Fruit fly (Drosophila melanogaster) whole organism, embryonic: Measurements from ENCODE around the gene ec.

Experiments
- Adf1 ChIP-seq: fragments of 200-800 bp; sonication (Bioruptor generic); IDR thresholded peaks from 2 replicates; pipeline ENCODE4 v1.3.6; 2022; ENCODE audit warnings: missing biosample characterization, missing genetic modification characterization
- BtbVII ChIP-seq: fragments of 200-800 bp; sonication (Bioruptor generic); optimal IDR thresholded peaks from 3 replicates; lab custom pipeline; 2017; ENCODE audit warnings: missing biosample characterization, mild to moderate bottlenecking, missing genetic modification characterization
- Bteb2 ChIP-seq: fragments of 200-800 bp; sonication (Bioruptor generic); optimal IDR thresholded peaks from 2 replicates; lab custom pipeline; 2016; ENCODE audit warnings: missing biosample characterization, missing genetic modification characterization
- CG10147 ChIP-seq: fragments of 200-800 bp; sonication (Bioruptor generic); optimal IDR thresholded peaks from 2 replicates; lab custom pipeline; 2019; ENCODE audit warnings: missing biosample characterization, mild to moderate bottlenecking, missing genetic modification characterization, moderate library complexity
- CG11696 ChIP-seq: fragments of 200-800 bp; sonication (Bioruptor generic); IDR thresholded peaks from 2 replicates; pipeline ENCODE4 v1.3.6; 2022; ENCODE audit warnings: missing biosample characterization, missing genetic modification characterization
- CG12071 ChIP-seq: fragments of 200-800 bp; sonication (Bioruptor generic); optimal IDR thresholded peaks from 3 replicates; lab custom pipeline; 2018; ENCODE audit warnings: missing biosample characterization, mild to moderate bottlenecking, missing genetic modification characterization
- CG12104 ChIP-seq: fragments of 200-800 bp; sonication (Bioruptor generic); optimal IDR thresholded peaks from 3 replicates; lab custom pipeline; 2016; ENCODE audit warnings: missing biosample characterization, missing genetic modification characterization
- CG12236 ChIP-seq: fragments of 200-800 bp; sonication (Bioruptor generic); optimal IDR thresholded peaks from 2 replicates; lab custom pipeline; 2016; ENCODE audit warnings: missing biosample characterization, missing genetic modification characterization
- CG13123 ChIP-seq: fragments of 200-800 bp; sonication (Bioruptor generic); optimal IDR thresholded peaks from 2 replicates; lab custom pipeline; 2016; ENCODE audit warnings: missing biosample characterization, missing genetic modification characterization
- CG13296 ChIP-seq: fragments of 200-800 bp; sonication (Bioruptor generic); optimal IDR thresholded peaks from 3 replicates; lab custom pipeline; 2018; ENCODE audit warnings: missing biosample characterization, mild to moderate bottlenecking, missing genetic modification characterization
- CG15011 ChIP-seq: fragments of 200-800 bp; sonication (Bioruptor generic); optimal IDR thresholded peaks from 3 replicates; lab custom pipeline; 2018; ENCODE audit warnings: missing biosample characterization, mild to moderate bottlenecking, missing genetic modification characterization
- CG15479 ChIP-seq: fragments of 200-800 bp; sonication (Bioruptor generic); optimal IDR thresholded peaks from 3 replicates; lab custom pipeline; 2019; ENCODE audit warnings: missing biosample characterization, mild to moderate bottlenecking, missing genetic modification characterization, moderate library complexity
- CG17912 ChIP-seq: fragments of 200-800 bp; sonication (Bioruptor generic); optimal IDR thresholded peaks from 2 replicates; lab custom pipeline; 2018; ENCODE audit warnings: missing biosample characterization, mild to moderate bottlenecking, missing genetic modification characterization
- CG2678 ChIP-seq: fragments of 200-800 bp; sonication (Bioruptor generic); optimal IDR thresholded peaks from 3 replicates; lab custom pipeline; 2019; ENCODE audit warnings: missing biosample characterization, mild to moderate bottlenecking, missing genetic modification characterization, moderate library complexity
- CG34376 ChIP-seq: fragments of 200-800 bp; sonication (Bioruptor generic); optimal IDR thresholded peaks from 2 replicates; lab custom pipeline; 2018; ENCODE audit warnings: missing biosample characterization, mild to moderate bottlenecking, missing genetic modification characterization
- CG4282 ChIP-seq: fragments of 200-800 bp; sonication (Bioruptor generic); optimal IDR thresholded peaks from 2 replicates; lab custom pipeline; 2016; ENCODE audit warnings: missing biosample characterization, missing genetic modification characterization
- CG43689 ChIP-seq: fragments of 200-800 bp; sonication (Bioruptor generic); IDR thresholded peaks from 2 replicates; pipeline ENCODE4 v1.3.6; 2022; ENCODE audit warnings: missing biosample characterization, missing genetic modification characterization
- CG4854 ChIP-seq: fragments of 200-800 bp; sonication (Bioruptor generic); optimal IDR thresholded peaks from 2 replicates; lab custom pipeline; 2016; ENCODE audit warnings: missing biosample characterization, missing genetic modification characterization, inconsistent platforms
- CG7271 ChIP-seq: fragments of 200-800 bp; sonication (Bioruptor generic); optimal IDR thresholded peaks from 2 replicates; lab custom pipeline; 2018; ENCODE audit warnings: missing biosample characterization, mild to moderate bottlenecking, missing genetic modification characterization, moderate library complexity
- CG8478 ChIP-seq: fragments of >200 bp; optimal IDR thresholded peaks from 2 replicates; lab custom pipeline; 2018
- CG8944 ChIP-seq: fragments of 200-800 bp; sonication (Bioruptor generic); optimal IDR thresholded peaks from 3 replicates; lab custom pipeline; 2016; ENCODE audit warnings: missing biosample characterization, missing genetic modification characterization
- Dad ChIP-seq: fragments of 200-800 bp; sonication (Bioruptor generic); optimal IDR thresholded peaks from 3 replicates; lab custom pipeline; 2016; ENCODE audit warnings: missing biosample characterization, missing genetic modification characterization
- Dbx ChIP-seq: fragments of 200-800 bp; sonication (Bioruptor generic); IDR thresholded peaks from 3 replicates; pipeline ENCODE4 v1.3.6; 2022; ENCODE audit warnings: missing biosample characterization, missing genetic modification characterization
- Dek ChIP-seq: fragments of 200-800 bp; sonication (Bioruptor generic); optimal IDR thresholded peaks from 3 replicates; lab custom pipeline; 2019; ENCODE audit warnings: missing biosample characterization, mild to moderate bottlenecking, missing genetic modification characterization, moderate library complexity
- Drgx ChIP-seq: fragments of 200-800 bp; sonication (Bioruptor generic); IDR thresholded peaks from 2 replicates; pipeline ENCODE4 v1.3.6; 2022; ENCODE audit warnings: missing biosample characterization, missing genetic modification characterization
- E2f2 ChIP-seq: fragments of 200-800 bp; sonication (Bioruptor generic); IDR thresholded peaks from 2 replicates; pipeline ENCODE4 v1.3.6; 2022; ENCODE audit warnings: missing biosample characterization, missing genetic modification characterization
- Fer3 ChIP-seq: fragments of 200-800 bp; sonication (Bioruptor generic); optimal IDR thresholded peaks from 2 replicates; lab custom pipeline; 2018; ENCODE audit warnings: missing biosample characterization, mild to moderate bottlenecking, missing genetic modification characterization, moderate library complexity
- Gsc ChIP-seq: fragments of 200-800 bp; sonication (Bioruptor generic); IDR thresholded peaks from 2 replicates; pipeline ENCODE4 v1.3.6; 2022; ENCODE audit warnings: missing biosample characterization, missing genetic modification characterization
- HLHmδ ChIP-seq: fragments of 200-800 bp; sonication (Bioruptor generic); optimal IDR thresholded peaks from 2 replicates; lab custom pipeline; 2018; ENCODE audit warnings: missing biosample characterization, mild to moderate bottlenecking, missing genetic modification characterization, moderate library complexity
- Nf-YC ChIP-seq: fragments of 200-800 bp; optimal IDR thresholded peaks from 3 replicates; lab custom pipeline; 2019; ENCODE audit warnings: missing biosample characterization, mild to moderate bottlenecking, missing genetic modification characterization, moderate library complexity
- Optix ChIP-seq: fragments of 200-800 bp; sonication (Bioruptor generic); IDR thresholded peaks from 3 replicates; pipeline ENCODE4 v1.3.6; 2022; ENCODE audit warnings: missing biosample characterization, missing genetic modification characterization
- PHDP ChIP-seq: fragments of 200-800 bp; sonication (Bioruptor generic); optimal IDR thresholded peaks from 3 replicates; lab custom pipeline; 2018; ENCODE audit warnings: missing biosample characterization, mild to moderate bottlenecking, missing genetic modification characterization, moderate library complexity
- Ravus ChIP-seq: fragments of 200-800 bp; sonication (Bioruptor generic); IDR thresholded peaks from 2 replicates; pipeline ENCODE4 v1.3.6; 2022; ENCODE audit warnings: missing biosample characterization, missing genetic modification characterization
- ara ChIP-seq: fragments of 200-800 bp; sonication (Bioruptor generic); IDR thresholded peaks from 2 replicates; pipeline ENCODE4 v1.3.6; 2022; ENCODE audit warnings: missing biosample characterization, missing genetic modification characterization
- btn ChIP-seq: fragments of 200-800 bp; sonication (Bioruptor generic); optimal IDR thresholded peaks from 2 replicates; lab custom pipeline; 2016; ENCODE audit warnings: missing biosample characterization, missing genetic modification characterization
- croc ChIP-seq: fragments of 200-800 bp; sonication (Bioruptor generic); conservative IDR thresholded peaks from 3 replicates; pipeline ENCODE4 v1.3.6; 2022; ENCODE audit warnings: missing biosample characterization, missing genetic modification characterization
- crp ChIP-seq, 2 experiments: fragments of 200-800 bp; sonication (Bioruptor generic); optimal IDR thresholded peaks; 2 replicates in 1 of 2; 3 replicates in 1 of 2; lab custom pipeline; 2017; ENCODE audit warnings: missing biosample characterization in 2 of 2, missing genetic modification characterization in 2 of 2, mild to moderate bottlenecking in 1 of 2, moderate library complexity in 1 of 2
- dan ChIP-seq: fragments of 200-800 bp; sonication (Bioruptor generic); IDR thresholded peaks from 2 replicates; pipeline ENCODE4 v1.3.6; 2022; ENCODE audit warnings: missing biosample characterization, missing genetic modification characterization
- dati ChIP-seq: fragments of 200-800 bp; sonication (Bioruptor generic); IDR thresholded peaks from 2 replicates; pipeline ENCODE4 v1.3.6; 2022; ENCODE audit warnings: missing biosample characterization, missing genetic modification characterization
- dpn ChIP-seq, 2 experiments: fragments of 200-800 bp; sonication (Bioruptor generic); optimal IDR thresholded peaks; 3 replicates each; lab custom pipeline; 2016; ENCODE audit warnings: missing biosample characterization in 2 of 2, missing genetic modification characterization in 2 of 2
- grau ChIP-seq: fragments of 200-800 bp; optimal IDR thresholded peaks from 3 replicates; lab custom pipeline; 2019; ENCODE audit warnings: missing biosample characterization, mild to moderate bottlenecking, missing genetic modification characterization, moderate library complexity
- grn ChIP-seq: fragments of 200-800 bp; sonication (Bioruptor generic); optimal IDR thresholded peaks from 3 replicates; lab custom pipeline; 2017; ENCODE audit warnings: missing biosample characterization, missing genetic modification characterization
- gsb ChIP-seq: fragments of 200-800 bp; sonication (Bioruptor generic); IDR thresholded peaks from 2 replicates; pipeline ENCODE4 v1.3.6; 2022; ENCODE audit warnings: missing biosample characterization, missing genetic modification characterization
- lmd ChIP-seq: fragments of 200-800 bp; sonication (Bioruptor generic); IDR thresholded peaks from 2 replicates; pipeline ENCODE4 v1.3.6; 2022; ENCODE audit warnings: missing biosample characterization, missing genetic modification characterization
- lov ChIP-seq, 2 experiments: fragments of 200-800 bp in 1 of 2; fragments of >200 bp in 1 of 2; sonication (Bioruptor generic) in 1 of 2; IDR thresholded peaks in 1 of 2; optimal IDR thresholded peaks in 1 of 2; 2 replicates in 1 of 2; 3 replicates in 1 of 2; pipeline versions ENCODE4 v1.3.6 to Lab custom; 2017 to 2022; ENCODE audit warnings: missing biosample characterization in 1 of 2, missing genetic modification characterization in 1 of 2
- mirr ChIP-seq: fragments of 200-800 bp; sonication (Bioruptor generic); optimal IDR thresholded peaks from 3 replicates; lab custom pipeline; 2018; ENCODE audit warnings: missing biosample characterization, mild to moderate bottlenecking, missing genetic modification characterization
- oc ChIP-seq: fragments of 200-800 bp; sonication (Bioruptor generic); optimal IDR thresholded peaks from 2 replicates; lab custom pipeline; 2018; ENCODE audit warnings: missing biosample characterization, mild to moderate bottlenecking, missing genetic modification characterization, moderate library complexity
- org-1 ChIP-seq: fragments of 200-800 bp; sonication (Bioruptor generic); optimal IDR thresholded peaks from 2 replicates; lab custom pipeline; 2017; ENCODE audit warnings: missing biosample characterization, missing genetic modification characterization
- pum ChIP-seq: fragments of 200-800 bp; sonication (Bioruptor generic); optimal IDR thresholded peaks from 2 replicates; lab custom pipeline; 2016; ENCODE audit warnings: missing biosample characterization, missing genetic modification characterization
- sd ChIP-seq: fragments of 200-800 bp; sonication (Bioruptor generic); optimal IDR thresholded peaks from 3 replicates; lab custom pipeline; 2018; ENCODE audit warnings: missing biosample characterization, mild to moderate bottlenecking, missing genetic modification characterization, moderate library complexity
- sna ChIP-seq: fragments of 200-800 bp; sonication (Bioruptor generic); IDR thresholded peaks from 2 replicates; pipeline ENCODE4 v1.3.6; 2022; ENCODE audit warnings: missing biosample characterization, missing genetic modification characterization; ENCODE audit not compliant: partially characterized antibody
- zen ChIP-seq: fragments of 200-800 bp; sonication (Bioruptor generic); optimal IDR thresholded peaks from 3 replicates; lab custom pipeline; 2018; ENCODE audit warnings: missing biosample characterization, mild to moderate bottlenecking, missing genetic modification characterization, moderate library complexity

The ec gene

dm6 chrX:3869092-3869491 is 57.6 kb downstream of the ec start (continued):
- no peak for TF ChIP-seq CG11696 (GFP tag; lab: Robert Waterston, UW)
- no peak for TF ChIP-seq oc (tag; lab: Kevin White, UChicago)
- TF ChIP-seq CG2678 (tag; lab: Kevin White, UChicago), result peak; percentile 44
- no peak for TF ChIP-seq Ravus
- peak; percentile 97 for TF ChIP-seq CG15479
- no peak for TF ChIP-seq dpn (GFP tag; optimal IDR thresholded peaks at IDR 0.05; lab: Kevin White, UChicago)
- peak; percentile 60 for TF ChIP-seq grn (GFP tag; lab: Kevin White, UChicago)
- no peak for TF ChIP-seq ara (GFP tag; lab: Robert Waterston, UW)
- peak; percentile 71 for TF ChIP-seq CG34376
- peak; percentile 50 for TF ChIP-seq CG12071 (GFP tag; lab: Kevin White, UChicago)
- no peak for TF ChIP-seq gsb (GFP tag; lab: Robert Waterston, UW)
- TF ChIP-seq CG17912 (GFP tag; lab: Kevin White, UChicago), result no peak
- TF ChIP-seq CG12104, result no peak
- TF ChIP-seq grau, result no peak
- no peak for TF ChIP-seq CG15011
- TF ChIP-seq sd (tag; lab: Kevin White, UChicago), result peak; percentile 22
- TF ChIP-seq lmd (GFP tag; lab: Robert Waterston, UW), result no peak
- TF ChIP-seq PHDP (tag; lab: Kevin White, UChicago), result peak; percentile 13
- no peak for TF ChIP-seq CG12236 (GFP tag; lab: Kevin White, UChicago)
- TF ChIP-seq Optix, result no peak
- TF ChIP-seq BtbVII (GFP tag; lab: Kevin White, UChicago), result no peak
- TF ChIP-seq dan, result no peak
- no peak for TF ChIP-seq CG4282 (GFP tag; lab: Kevin White, UChicago)
- no peak for TF ChIP-seq Bteb2
- no peak for TF ChIP-seq CG4854 (GFP tag; lab: Kevin White, UChicago)
- no peak for TF ChIP-seq CG43689
- no peak for TF ChIP-seq sna (GFP tag; lab: Robert Waterston, UW)
- peak; percentile 21 for TF ChIP-seq mirr (GFP tag; lab: Kevin White, UChicago)
- peak; percentile 9 for TF ChIP-seq CG7271
- TF ChIP-seq CG8944 (GFP tag; lab: Kevin White, UChicago), result no peak
- TF ChIP-seq HLHmδ (GFP tag; lab: Kevin White, UChicago), result no peak
- no peak for TF ChIP-seq Adf1 (GFP tag; lab: Robert Waterston, UW)
- no peak for TF ChIP-seq CG13123 (GFP tag; lab: Kevin White, UChicago)
- peak; percentile 38 for TF ChIP-seq zen (tag; lab: Kevin White, UChicago)
- no peak for TF ChIP-seq Dad
- no peak for TF ChIP-seq lov (optimal IDR thresholded peaks at IDR 0.05; lab: Kevin White, UChicago)
- TF ChIP-seq lov (GFP tag; IDR thresholded peaks at IDR 0.05; lab: Robert Waterston, UW), result 0 out of 3 replicates have a peak, but pooled peaks have one; percentile 20
- TF ChIP-seq E2f2, result no peak
- no peak for TF ChIP-seq Fer3
- no peak for TF ChIP-seq Gsc (GFP tag; lab: Robert Waterston, UW)
- no peak for TF ChIP-seq Nf-YC (tag; lab: Kevin White, UChicago)
- no peak for TF ChIP-seq dati (GFP tag; lab: Robert Waterston, UW)
- no peak for TF ChIP-seq pum (GFP tag; lab: Kevin White, UChicago)
- no peak for TF ChIP-seq btn (GFP tag; lab: Kevin White, UChicago)
- no peak for TF ChIP-seq crp (GFP tag; optimal IDR thresholded peaks at IDR 0.05; lab: Kevin White, UChicago)
- TF ChIP-seq Dbx (GFP tag; lab: Robert Waterston, UW), result no peak
- no peak for TF ChIP-seq Dek
- TF ChIP-seq org-1, result no peak
- TF ChIP-seq croc, result no peak
- TF ChIP-seq CG8478, result no peak
- peak; percentile 2 for TF ChIP-seq CG13296
- TF ChIP-seq CG10147 (GFP tag; lab: Kevin White, UChicago), result no peak
- TF ChIP-seq Drgx (GFP tag; lab: Robert Waterston, UW), result no peak
